Worm (Caenorhabditis elegans): ENCODE data around the gene F17C11.2.

DNA sequence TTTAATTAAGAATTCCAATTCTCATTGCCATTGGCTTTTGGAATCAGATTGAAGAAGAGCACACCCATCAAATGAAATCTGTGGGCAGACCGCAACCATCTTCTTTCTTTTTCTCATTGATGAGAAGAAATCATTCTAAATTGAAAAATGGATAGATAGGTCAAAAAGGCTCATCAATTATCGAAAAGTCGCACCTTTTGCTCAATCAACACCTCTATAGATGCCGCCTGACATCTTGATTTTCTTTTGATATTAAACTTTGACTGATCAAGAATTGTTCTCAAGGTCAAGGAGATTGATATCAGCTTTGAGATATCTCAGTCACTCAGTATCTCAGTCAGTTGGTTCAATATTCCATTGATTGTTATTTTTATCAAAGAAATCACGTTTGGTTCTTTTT, 38.1 kb upstream of the F17C11.2 start:
- TF ChIP-seq che-1 (tag; optimal IDR thresholded peaks at IDR 0.05) (no peak), hlh-6 (tag; optimal IDR thresholded peaks at IDR 0.05) (no peak), tbx-2 (tag; optimal IDR thresholded peaks at IDR 0.05) (no peak), ceh-45 (GFP tag; IDR thresholded peaks at IDR 0.05) (no peak), fkh-6 (tag; optimal IDR thresholded peaks at IDR 0.05) (no peak), ceh-31 (tag; optimal IDR thresholded peaks at IDR 0.05) (no peak), rnt-1 (tag; optimal IDR thresholded peaks at IDR 0.05) (no peak), lin-11 (tag; optimal IDR thresholded peaks at IDR 0.05) (no peak)
